Worm (Caenorhabditis elegans) whole organism, young adult: ENCODE measurements around the gene cyp-33D1.

Source experiments
- B0035.1 ChIP-seq: sonication (generic microtip); optimal IDR thresholded peaks from 2 replicates; lab custom pipeline; 2016; ENCODE audit warnings: missing genetic modification characterization, mild to moderate bottlenecking, missing compliant biosample characterization, missing genotype, missing genetic modification reagents
- F57C9.4 ChIP-seq: sonication (generic microtip); optimal IDR thresholded peaks from 2 replicates; lab custom pipeline; 2017; ENCODE audit warnings: mild to moderate bottlenecking, missing genetic modification characterization, missing compliant biosample characterization
- Y95B8A.8 ChIP-seq: fragments of 200-800 bp; sonication (Bioruptor generic); IDR thresholded peaks from 2 replicates; pipeline ENCODE4 v1.3.6; 2022; ENCODE audit warnings: missing genetic modification reagents, missing genetic modification characterization, missing compliant biosample characterization
- akir-1 ChIP-seq: fragments of 200-800 bp; sonication (Bioruptor generic); optimal IDR thresholded peaks from 2 replicates; lab custom pipeline; 2018; ENCODE audit warnings: mild to moderate bottlenecking, missing genetic modification characterization, moderate library complexity, missing compliant biosample characterization
- bed-1 ChIP-seq: fragments of 200-800 bp; sonication (Bioruptor generic); IDR thresholded peaks from 2 replicates; pipeline ENCODE4 v1.3.6; 2022; ENCODE audit warnings: missing genetic modification reagents, missing genetic modification characterization, missing compliant biosample characterization
- cebp-1 ChIP-seq, 2 experiments: fragments of 200-800 bp in 1 of 2; sonication (Bioruptor generic) in 1 of 2; sonication (generic microtip) in 1 of 2; IDR thresholded peaks in 1 of 2; optimal IDR thresholded peaks in 1 of 2; 2 replicates each; pipeline versions ENCODE4 v1.3.6 to Lab custom; 2017 to 2022; ENCODE audit warnings: missing compliant biosample characterization in 2 of 2, missing genetic modification characterization in 2 of 2, mild to moderate bottlenecking in 1 of 2, missing genetic modification reagents in 1 of 2, moderate library complexity in 1 of 2
- snpc-4 ChIP-seq, 5 experiments: fragments of 150-350 bp in 1 of 5; sonication (generic microtip) in 4 of 5; optimal IDR thresholded peaks; 2 replicates each; lab custom pipeline; 2014 to 2018; ENCODE audit warnings: missing genetic modification characterization in 5 of 5, missing biosample characterization in 3 of 5, antibody characterized with exemption in 2 of 5, mild to moderate bottlenecking in 2 of 5, missing compliant biosample characterization in 2 of 5, missing genotype in 2 of 5, moderate library complexity in 2 of 5, missing genetic modification reagents in 1 of 5
- unc-130 ChIP-seq: sonication (generic microtip); optimal IDR thresholded peaks from 2 replicates; lab custom pipeline; 2016; ENCODE audit warnings: missing genetic modification reagents, missing genetic modification characterization, missing compliant biosample characterization
- unc-62 ChIP-seq: fragments of 150-350 bp; optimal IDR thresholded peaks from 2 replicates; lab custom pipeline; 2014; ENCODE audit warnings: missing biosample characterization, missing genetic modification reagents, missing genetic modification characterization

ce11 chrV:16163719-16164118 lies 11.9 kb downstream of the cyp-33D1 start, which contains the start of gene F10A3.12:
- no peak for TF ChIP-seq snpc-4 (GFP tag; optimal IDR thresholded peaks at IDR 0.05; lab: Kevin White, UChicago)
- no peak for TF ChIP-seq snpc-4 (tag; optimal IDR thresholded peaks at IDR 0.05; lab: Kevin White, UChicago)
- no peak for TF ChIP-seq Y95B8A.8
- no peak for TF ChIP-seq akir-1 (GFP tag; lab: Kevin White, UChicago)
- no peak for TF ChIP-seq unc-130 (GFP tag; lab: Kevin White, UChicago)
- TF ChIP-seq cebp-1 (GFP tag; IDR thresholded peaks at IDR 0.05; lab: Robert Waterston, UW): no peak
- TF ChIP-seq cebp-1 (tag; optimal IDR thresholded peaks at IDR 0.05; lab: Kevin White, UChicago): no peak
- TF ChIP-seq F57C9.4 (tag; lab: Kevin White, UChicago): no peak
- TF ChIP-seq bed-1 (GFP tag; lab: Robert Waterston, UW): no peak
- TF ChIP-seq unc-62 (GFP tag; lab: Kevin White, UChicago): no peak
- TF ChIP-seq B0035.1: no peak
